Fruit fly (Drosophila melanogaster) whole organism, prepupa: ENCODE measurements around the gene CG17477.
A peak's percentile ranks its signal among the peaks of the same experiment; 100 is the strongest.

ENCODE experiments used
- Blimp-1 ChIP-seq: fragments of 200-800 bp; sonication (Bioruptor generic); optimal IDR thresholded peaks from 3 replicates; lab custom pipeline; 2017; ENCODE audit warnings: missing biosample characterization, missing genetic modification characterization, mild to moderate bottlenecking, moderate library complexity, missing genetic modification reagents
- CG10631 ChIP-seq: fragments of 200-800 bp; sonication (Bioruptor generic); optimal IDR thresholded peaks from 2 replicates; lab custom pipeline; 2016; ENCODE audit warnings: missing biosample characterization, missing genetic modification characterization
- CG10669 ChIP-seq: fragments of 200-800 bp; sonication (Bioruptor generic); optimal IDR thresholded peaks from 3 replicates; lab custom pipeline; 2018; ENCODE audit warnings: missing biosample characterization, mild to moderate bottlenecking, missing genetic modification characterization, moderate library complexity
- CG11294 ChIP-seq: fragments of 200-800 bp; sonication (Bioruptor generic); IDR thresholded peaks from 2 replicates; pipeline ENCODE4 v1.3.6; 2022; ENCODE audit warnings: missing biosample characterization, missing genetic modification characterization
- CG11762 ChIP-seq: fragments of 200-800 bp; sonication (Bioruptor generic); optimal IDR thresholded peaks from 3 replicates; lab custom pipeline; 2016; ENCODE audit warnings: missing biosample characterization, missing genetic modification characterization; ENCODE audit not compliant: insufficient read depth
- CG11902 ChIP-seq: fragments of 200-800 bp; sonication (Bioruptor generic); optimal IDR thresholded peaks from 3 replicates; lab custom pipeline; 2016; ENCODE audit warnings: missing biosample characterization, missing genetic modification characterization
- CG15336 ChIP-seq: fragments of 200-800 bp; sonication (Bioruptor generic); IDR thresholded peaks from 2 replicates; pipeline ENCODE4 v1.3.6; 2022; ENCODE audit warnings: missing biosample characterization, missing genetic modification characterization
- CG16779 ChIP-seq: fragments of 200-800 bp; sonication (Bioruptor generic); optimal IDR thresholded peaks from 3 replicates; lab custom pipeline; 2017; ENCODE audit warnings: missing biosample characterization, mild to moderate bottlenecking, missing genetic modification characterization
- CG3032 ChIP-seq: fragments of 200-800 bp; optimal IDR thresholded peaks from 2 replicates; lab custom pipeline; 2019; ENCODE audit warnings: missing biosample characterization, mild to moderate bottlenecking, missing genetic modification characterization, moderate library complexity
- CG31627 ChIP-seq: fragments of 200-800 bp; sonication (Bioruptor generic); optimal IDR thresholded peaks from 3 replicates; lab custom pipeline; 2016; ENCODE audit warnings: missing biosample characterization, missing genetic modification characterization
- CG32006 ChIP-seq: fragments of 200-800 bp; sonication (Bioruptor generic); optimal IDR thresholded peaks from 3 replicates; lab custom pipeline; 2017; ENCODE audit warnings: missing biosample characterization, mild to moderate bottlenecking, missing genetic modification characterization
- CG34406 ChIP-seq: fragments of 200-800 bp; sonication (Bioruptor generic); optimal IDR thresholded peaks from 3 replicates; lab custom pipeline; 2016; ENCODE audit warnings: missing biosample characterization, missing genetic modification characterization
- CG4318 ChIP-seq: fragments of 200-800 bp; sonication (Bioruptor generic); optimal IDR thresholded peaks from 3 replicates; lab custom pipeline; 2017; ENCODE audit warnings: missing biosample characterization, mild to moderate bottlenecking, missing genetic modification characterization
- CG6276 ChIP-seq: fragments of 200-800 bp; sonication (Bioruptor generic); optimal IDR thresholded peaks from 2 replicates; lab custom pipeline; 2017; ENCODE audit warnings: missing biosample characterization, mild to moderate bottlenecking, missing genetic modification characterization
- CG6792 ChIP-seq: fragments of 200-800 bp; sonication (Bioruptor generic); optimal IDR thresholded peaks from 3 replicates; lab custom pipeline; 2016; ENCODE audit warnings: missing biosample characterization, missing genetic modification characterization
- CG6808 ChIP-seq: fragments of 200-800 bp; sonication (Bioruptor generic); optimal IDR thresholded peaks from 3 replicates; lab custom pipeline; 2017; ENCODE audit warnings: missing biosample characterization, missing genetic modification characterization, mild to moderate bottlenecking, moderate library complexity, missing genetic modification reagents
- CG6854 ChIP-seq: fragments of 200-800 bp; sonication (Bioruptor generic); optimal IDR thresholded peaks from 2 replicates; lab custom pipeline; 2017; ENCODE audit warnings: missing biosample characterization, mild to moderate bottlenecking, missing genetic modification characterization
- CG7368 ChIP-seq: fragments of 200-800 bp; sonication (Bioruptor generic); optimal IDR thresholded peaks from 3 replicates; lab custom pipeline; 2016; ENCODE audit warnings: missing biosample characterization, missing genetic modification characterization
- CG8119 ChIP-seq: fragments of 200-800 bp; sonication (Bioruptor generic); IDR thresholded peaks from 3 replicates; pipeline ENCODE4 v1.3.6; 2022; ENCODE audit warnings: missing biosample characterization, missing genetic modification characterization
- CG8632 ChIP-seq: fragments of 200-800 bp; sonication (Bioruptor generic); optimal IDR thresholded peaks from 3 replicates; lab custom pipeline; 2016; ENCODE audit warnings: missing biosample characterization, missing genetic modification characterization
- CG9139 ChIP-seq: fragments of 200-800 bp; sonication (Bioruptor generic); optimal IDR thresholded peaks from 3 replicates; lab custom pipeline; 2017; ENCODE audit warnings: missing biosample characterization, mild to moderate bottlenecking, missing genetic modification characterization
- Eip75B ChIP-seq: fragments of 200-800 bp; sonication (Bioruptor generic); optimal IDR thresholded peaks from 3 replicates; lab custom pipeline; 2016; ENCODE audit warnings: missing biosample characterization, missing genetic modification characterization
- Eip78C ChIP-seq: fragments of 200-800 bp; sonication (Bioruptor generic); peaks from one replicate; lab custom pipeline; 2016; ENCODE audit warnings: missing biosample characterization, missing genetic modification characterization
- Ets21C ChIP-seq: fragments of 200-800 bp; sonication (Bioruptor generic); optimal IDR thresholded peaks from 3 replicates; lab custom pipeline; 2016; ENCODE audit warnings: missing biosample characterization, missing genetic modification characterization
- Gug ChIP-seq: fragments of 200-800 bp; sonication (Bioruptor generic); IDR thresholded peaks from 2 replicates; pipeline ENCODE4 v1.3.6; 2022; ENCODE audit warnings: missing biosample characterization, missing genetic modification characterization
- Hr4 ChIP-seq: fragments of 200-800 bp; sonication (Bioruptor generic); optimal IDR thresholded peaks from 3 replicates; lab custom pipeline; 2016; ENCODE audit warnings: missing biosample characterization, missing genetic modification characterization
- Lpt ChIP-seq: fragments of 200-800 bp; sonication (Bioruptor generic); optimal IDR thresholded peaks from 3 replicates; lab custom pipeline; 2016; ENCODE audit warnings: missing biosample characterization, missing genetic modification characterization
- Met ChIP-seq: fragments of 200-800 bp; sonication (Bioruptor generic); optimal IDR thresholded peaks from 3 replicates; lab custom pipeline; 2016; ENCODE audit warnings: missing biosample characterization, missing genetic modification characterization
- Smox ChIP-seq: fragments of 200-800 bp; sonication (Bioruptor generic); optimal IDR thresholded peaks from 3 replicates; lab custom pipeline; 2016; ENCODE audit warnings: missing biosample characterization, missing genetic modification characterization
- Sox102F ChIP-seq: fragments of 200-800 bp; sonication (Bioruptor generic); optimal IDR thresholded peaks from 2 replicates; lab custom pipeline; 2016; ENCODE audit warnings: missing biosample characterization, mild to moderate bottlenecking, missing genetic modification characterization
- Sox14 ChIP-seq: fragments of 200-800 bp; sonication (Bioruptor generic); optimal IDR thresholded peaks from 3 replicates; lab custom pipeline; 2016; ENCODE audit warnings: missing biosample characterization, missing genetic modification characterization
- Sox15 ChIP-seq: fragments of 200-800 bp; sonication (Bioruptor generic); optimal IDR thresholded peaks from 3 replicates; lab custom pipeline; 2016; ENCODE audit warnings: missing biosample characterization, missing genetic modification characterization
- achi ChIP-seq: fragments of 200-800 bp; sonication (Bioruptor generic); optimal IDR thresholded peaks from 3 replicates; lab custom pipeline; 2016; ENCODE audit warnings: missing biosample characterization, missing genetic modification characterization
- acj6 ChIP-seq: fragments of 200-800 bp; sonication (Bioruptor generic); optimal IDR thresholded peaks from 3 replicates; lab custom pipeline; 2016; ENCODE audit warnings: missing biosample characterization, missing genetic modification characterization
- dac ChIP-seq: fragments of 200-800 bp; sonication (Bioruptor generic); optimal IDR thresholded peaks from 2 replicates; lab custom pipeline; 2017; ENCODE audit warnings: missing biosample characterization, mild to moderate bottlenecking, missing genetic modification characterization
- dsx ChIP-seq: fragments of 200-800 bp; optimal IDR thresholded peaks from 3 replicates; lab custom pipeline; 2019; ENCODE audit warnings: missing biosample characterization, mild to moderate bottlenecking, missing genetic modification characterization, moderate library complexity; ENCODE audit not compliant: poor library complexity, severe bottlenecking
- eg ChIP-seq: fragments of 200-800 bp; sonication (Bioruptor generic); IDR thresholded peaks from 3 replicates; pipeline ENCODE4 v1.3.6; 2022; ENCODE audit warnings: missing biosample characterization, missing genetic modification characterization
- esn ChIP-seq: fragments of 200-800 bp; sonication (Bioruptor generic); optimal IDR thresholded peaks from 2 replicates; lab custom pipeline; 2016; ENCODE audit warnings: missing biosample characterization, mild to moderate bottlenecking, missing genetic modification characterization, moderate library complexity
- fd59A ChIP-seq: fragments of 200-800 bp; sonication (Bioruptor generic); optimal IDR thresholded peaks from 2 replicates; lab custom pipeline; 2017; ENCODE audit warnings: missing biosample characterization, mild to moderate bottlenecking, missing genetic modification characterization, missing genetic modification reagents
- fd85E ChIP-seq: fragments of 200-800 bp; sonication (Bioruptor generic); optimal IDR thresholded peaks from 3 replicates; lab custom pipeline; 2016; ENCODE audit warnings: missing biosample characterization, missing genetic modification characterization
- fkh ChIP-seq: fragments of 200-800 bp; sonication (Bioruptor generic); optimal IDR thresholded peaks from 3 replicates; lab custom pipeline; 2017; ENCODE audit warnings: missing biosample characterization, mild to moderate bottlenecking, missing genetic modification characterization, moderate library complexity
- lz ChIP-seq: fragments of 200-800 bp; sonication (Bioruptor generic); optimal IDR thresholded peaks from 3 replicates; lab custom pipeline; 2016; ENCODE audit warnings: missing biosample characterization, missing genetic modification characterization
- pdm3 ChIP-seq: fragments of 200-800 bp; sonication (Bioruptor generic); optimal IDR thresholded peaks from 3 replicates; lab custom pipeline; 2016; ENCODE audit warnings: missing biosample characterization, missing genetic modification characterization
- salr ChIP-seq, 2 experiments: fragments of 200-800 bp; sonication (Bioruptor generic); optimal IDR thresholded peaks; 3 replicates each; lab custom pipeline; 2016 to 2018; ENCODE audit warnings: missing biosample characterization in 2 of 2, missing genetic modification characterization in 2 of 2, mild to moderate bottlenecking in 1 of 2
- spab ChIP-seq: fragments of 200-800 bp; sonication (Bioruptor generic); optimal IDR thresholded peaks from 2 replicates; lab custom pipeline; 2017; ENCODE audit warnings: missing biosample characterization, mild to moderate bottlenecking, missing genetic modification characterization, missing genetic modification reagents
- ss ChIP-seq, 2 experiments: fragments of 200-800 bp; sonication (Bioruptor generic); optimal IDR thresholded peaks; 2 replicates in 1 of 2; 3 replicates in 1 of 2; lab custom pipeline; 2017 to 2018; ENCODE audit warnings: mild to moderate bottlenecking in 2 of 2, missing biosample characterization in 2 of 2, missing genetic modification characterization in 2 of 2, moderate library complexity in 1 of 2
- vri ChIP-seq: fragments of 200-800 bp; sonication (Bioruptor generic); optimal IDR thresholded peaks from 3 replicates; lab custom pipeline; 2016; ENCODE audit warnings: missing biosample characterization, mild to moderate bottlenecking, missing genetic modification characterization

The CG17477 gene

dm6 chr3R:17118917-17119378 lies 7.8 kb downstream of the CG17477 start (continued):
- no peak for TF ChIP-seq achi (GFP tag; lab: Kevin White, UChicago)
- TF ChIP-seq Met (GFP tag; lab: Kevin White, UChicago), result no peak
- peak; percentile 51 for TF ChIP-seq Eip78C (GFP tag; lab: Kevin White, UChicago)
- TF ChIP-seq CG8119 (GFP tag; lab: Robert Waterston, UW), result no peak
- no peak for TF ChIP-seq Eip75B (GFP tag; lab: Kevin White, UChicago)
- TF ChIP-seq CG11294 (GFP tag; lab: Robert Waterston, UW), result no peak
- TF ChIP-seq, all 60 proteins: peak for 11

dm6 chr3R:17117607-17118327 lies 9.0 kb downstream of the CG17477 start:
- peak; percentile 57 for TF ChIP-seq Eip75B (GFP tag; lab: Kevin White, UChicago)
- peak; percentile 65 for TF ChIP-seq CG6808
- TF ChIP-seq CG31627 (GFP tag; lab: Kevin White, UChicago), result peak; percentile 75
- peak; percentile 54 for TF ChIP-seq CG34406
- TF ChIP-seq esn (GFP tag; lab: Kevin White, UChicago), result peak; percentile 83
- no peak for TF ChIP-seq CG11762 (GFP tag; lab: Kevin White, UChicago)
- peak; percentile 14 for TF ChIP-seq CG6854 (GFP tag; lab: Kevin White, UChicago)
- peak; percentile 3 to 23 for TF ChIP-seq salr (GFP tag; optimal IDR thresholded peaks at IDR 0.05; lab: Kevin White, UChicago)
- peak; percentile 62 for TF ChIP-seq vri
- peak; percentile 37 for TF ChIP-seq CG6276 (GFP tag; lab: Kevin White, UChicago)
- no peak for TF ChIP-seq Lpt (GFP tag; lab: Kevin White, UChicago)
- peak; percentile 63 for TF ChIP-seq dsx (GFP tag; lab: Kevin White, UChicago)
- TF ChIP-seq CG7368 (GFP tag; lab: Kevin White, UChicago), result no peak
- peak; percentile 44 for TF ChIP-seq CG4318
- no peak for TF ChIP-seq fd85E (GFP tag; lab: Kevin White, UChicago)
- TF ChIP-seq spab (GFP tag; lab: Kevin White, UChicago), result peak; percentile 61
- TF ChIP-seq Eip78C (GFP tag; lab: Kevin White, UChicago), result peak; percentile 92
- peak; percentile 83 for TF ChIP-seq Met (GFP tag; lab: Kevin White, UChicago)
- TF ChIP-seq CG16779 (tag; lab: Kevin White, UChicago), result no peak
- TF ChIP-seq CG9139, result peak; percentile 39
- TF ChIP-seq Sox15, result peak; percentile 37
- TF ChIP-seq fd59A (GFP tag; lab: Kevin White, UChicago), result peak; percentile 69
- TF ChIP-seq Hr4 (GFP tag; lab: Kevin White, UChicago), result peak; percentile 35
- no peak for TF ChIP-seq CG11294 (GFP tag; lab: Robert Waterston, UW)
- no peak for TF ChIP-seq CG15336 (GFP tag; lab: Robert Waterston, UW)
- TF ChIP-seq Ets21C (GFP tag; lab: Kevin White, UChicago), result peak; percentile 38
- no peak for TF ChIP-seq eg (GFP tag; lab: Robert Waterston, UW)
- peak; percentile 43 for TF ChIP-seq CG10631 (GFP tag; lab: Kevin White, UChicago)
- TF ChIP-seq Sox102F (GFP tag; lab: Kevin White, UChicago), result peak; percentile 77
- peak; percentile 68 for TF ChIP-seq lz
- peak; percentile 75 for TF ChIP-seq Sox14 (GFP tag; lab: Kevin White, UChicago)
- TF ChIP-seq Blimp-1, result peak; percentile 15
- peak; percentile 51 for TF ChIP-seq CG8632 (GFP tag; lab: Kevin White, UChicago)
- peak; percentile 43 for TF ChIP-seq CG11902
- peak; percentile 71 for TF ChIP-seq pdm3 (GFP tag; lab: Kevin White, UChicago)
- peak; percentile 52 for TF ChIP-seq CG10669 (GFP tag; lab: Kevin White, UChicago)
- peak; percentile 74 for TF ChIP-seq CG3032
- peak; percentile 63 for TF ChIP-seq CG32006 (GFP tag; lab: Kevin White, UChicago)
- TF ChIP-seq ss (GFP tag; optimal IDR thresholded peaks at IDR 0.05; lab: Kevin White, UChicago), result peak; percentile 32 to 38
- TF ChIP-seq acj6, result peak; percentile 64
- no peak for TF ChIP-seq Gug (GFP tag; lab: Robert Waterston, UW)
- TF ChIP-seq dac, result no peak
- peak; percentile 48 for TF ChIP-seq CG6792 (GFP tag; lab: Kevin White, UChicago)
- TF ChIP-seq fkh (GFP tag; lab: Kevin White, UChicago), result peak; percentile 50
- TF ChIP-seq Smox (GFP tag; lab: Kevin White, UChicago), result peak; percentile 20
- TF ChIP-seq achi (GFP tag; lab: Kevin White, UChicago), result peak; percentile 58
